Worm (Caenorhabditis elegans): ENCODE measurements around the gene F18E3.12.

F18E3.12 gene

ce11 chrV:7403501-7403900 lies 11.3 kb upstream of the F18E3.12 start:
- TF ChIP-seq K09A11.1 (tag; optimal IDR thresholded peaks at IDR 0.05; ENCODE audit: insufficient read depth) (no peak), unc-42 (tag; optimal IDR thresholded peaks at IDR 0.05) (no peak), ref-2 (tag; optimal IDR thresholded peaks at IDR 0.05) (no peak), ztf-16 (tag; optimal IDR thresholded peaks at IDR 0.05) (no peak), sox-4 (tag; optimal IDR thresholded peaks at IDR 0.05) (no peak), ceh-2 (tag; optimal IDR thresholded peaks at IDR 0.05) (no peak), unc-86 (tag; optimal IDR thresholded peaks at IDR 0.05) (no peak), che-1 (tag; optimal IDR thresholded peaks at IDR 0.05) (no peak), ceh-30 (tag; optimal IDR thresholded peaks at IDR 0.05) (no peak), ahr-1 (tag; optimal IDR thresholded peaks at IDR 0.05) (no peak)

ce11 chrV:7408520-7408919 lies 6.3 kb upstream of the F18E3.12 start, which contains the start of gene srt-6:
TSS of gene srt-6 (minus strand) at chrV:7408814.
- TF ChIP-seq ceh-9 (tag; optimal IDR thresholded peaks at IDR 0.05) = no peak
- TF ChIP-seq ceh-6 (GFP tag; optimal IDR thresholded peaks at IDR 0.05) = no peak
- no peak for TF ChIP-seq syd-9 (tag; optimal IDR thresholded peaks at IDR 0.05)
- no peak for TF ChIP-seq sdc-2 (tag; optimal IDR thresholded peaks at IDR 0.05)
- TF ChIP-seq pqm-1 (tag; optimal IDR thresholded peaks at IDR 0.05) = no peak
- no peak for TF ChIP-seq pat-9 (tag; optimal IDR thresholded peaks at IDR 0.05)
- no peak for TF ChIP-seq ahr-1 (tag; optimal IDR thresholded peaks at IDR 0.05)

- TF ChIP-seq pha-2 (tag; optimal IDR thresholded peaks at IDR 0.05) = no peak
- TF ChIP-seq sox-2 (GFP tag; IDR thresholded peaks at IDR 0.05) = no peak
- no peak for TF ChIP-seq ttx-3 (tag; optimal IDR thresholded peaks at IDR 0.05)
- no peak for TF ChIP-seq hlh-13 (GFP tag; optimal IDR thresholded peaks at IDR 0.05)
Observed at ce11 chrV:7409599-7409998, 5.2 kb upstream of the F18E3.12 start, which contains the start of gene R13D7.2. TSS of gene R13D7.2 (plus strand) at chrV:7409899.

- TF ChIP-seq ceh-2 (tag; optimal IDR thresholded peaks at IDR 0.05) (no peak), elt-4 (tag; optimal IDR thresholded peaks at IDR 0.05) (no peak), ceh-9 (tag; optimal IDR thresholded peaks at IDR 0.05) (no peak), pax-1 (tag; optimal IDR thresholded peaks at IDR 0.05) (no peak), ceh-45 (GFP tag; IDR thresholded peaks at IDR 0.05) (no peak), sox-4 (tag; optimal IDR thresholded peaks at IDR 0.05) (no peak), ama-1 (optimal IDR thresholded peaks at IDR 0.05) (no peak), lin-11 (tag; optimal IDR thresholded peaks at IDR 0.05) (no peak), pha-4 (tag; optimal IDR thresholded peaks at IDR 0.05) (no peak), nhr-11 (tag; optimal IDR thresholded peaks at IDR 0.05) (no peak), che-1 (tag; optimal IDR thresholded peaks at IDR 0.05) (no peak), zip-5 (tag; optimal IDR thresholded peaks at IDR 0.05) (no peak), unc-55 (GFP tag; optimal IDR thresholded peaks at IDR 0.05) (no peak), hlh-8 (tag; optimal IDR thresholded peaks at IDR 0.05) (no peak), hlh-6 (tag; optimal IDR thresholded peaks at IDR 0.05) (no peak), mec-3 (tag; optimal IDR thresholded peaks at IDR 0.05; ENCODE audit: borderline replicate concordance) (no peak), ceh-34 (tag; optimal IDR thresholded peaks at IDR 0.05) (no peak), K09A11.1 (tag; optimal IDR thresholded peaks at IDR 0.05; ENCODE audit: insufficient read depth) (no peak), madf-2 (tag; optimal IDR thresholded peaks at IDR 0.05) (no peak)
Observed at ce11 chrV:7411695-7412094, 3.1 kb upstream of the F18E3.12 start, which contains the start of gene str-41. TSS of gene str-41 (plus strand) at chrV:7411995.

ce11 chrV:7413107-7413774 lies 1.5 kb upstream of the F18E3.12 start, which contains the start of gene F18E3.11:
TSS of gene F18E3.11 (plus strand) at chrV:7413482.
- no peak for TF ChIP-seq ceh-19 (GFP tag; optimal IDR thresholded peaks at IDR 0.05)
- TF ChIP-seq ceh-34 (tag; optimal IDR thresholded peaks at IDR 0.05) = no peak
- TF ChIP-seq ceh-9 (tag; optimal IDR thresholded peaks at IDR 0.05) = no peak
- TF ChIP-seq F13H6.1 (tag; optimal IDR thresholded peaks at IDR 0.05) = no peak
- no peak for TF ChIP-seq nhr-11 (tag; optimal IDR thresholded peaks at IDR 0.05)
- TF ChIP-seq dve-1 (tag; optimal IDR thresholded peaks at IDR 0.05) = no peak
- no peak for TF ChIP-seq ceh-30 (tag; optimal IDR thresholded peaks at IDR 0.05)
- TF ChIP-seq ceh-14 (tag; optimal IDR thresholded peaks at IDR 0.05) = no peak
- TF ChIP-seq hlh-13 (GFP tag; optimal IDR thresholded peaks at IDR 0.05) = no peak
- TF ChIP-seq sdc-2 (tag; optimal IDR thresholded peaks at IDR 0.05) = no peak
- TF ChIP-seq mec-3 (tag; optimal IDR thresholded peaks at IDR 0.05; ENCODE audit: borderline replicate concordance) = no peak
- TF ChIP-seq hlh-8 (tag; optimal IDR thresholded peaks at IDR 0.05) = no peak
- no peak for TF ChIP-seq T23F11.4 (GFP tag; optimal IDR thresholded peaks at IDR 0.05)
- TF ChIP-seq C38D4.7 (GFP tag; optimal IDR thresholded peaks at IDR 0.05) = no peak
- TF ChIP-seq tbx-2 (tag; optimal IDR thresholded peaks at IDR 0.05) = no peak

Measured in whole organism, late embryonic.